Worm (Caenorhabditis elegans) whole organism, young adult: Measurements from ENCODE around the gene Y32F6A.5.

Experiments
- F33H1.4 ChIP-seq: fragments of 200-800 bp; sonication (Bioruptor generic); IDR thresholded peaks from 2 replicates; pipeline ENCODE4 v1.3.6; 2022; ENCODE audit warnings: missing genetic modification reagents, missing genetic modification characterization, missing compliant biosample characterization
- K11D2.4 ChIP-seq: fragments of 200-800 bp; sonication (Bioruptor generic); IDR thresholded peaks from 2 replicates; pipeline ENCODE4 v1.3.6; 2022; ENCODE audit warnings: missing genetic modification reagents, missing genetic modification characterization, missing compliant biosample characterization
- T07F8.4 ChIP-seq: sonication (generic microtip); optimal IDR thresholded peaks from 2 replicates; lab custom pipeline; 2016; ENCODE audit warnings: mild to moderate bottlenecking, missing genetic modification characterization, moderate library complexity, missing compliant biosample characterization
- Y67H2A.10 ChIP-seq: fragments of 200-800 bp; sonication (Bioruptor generic); conservative IDR thresholded peaks from 2 replicates; pipeline ENCODE4 v1.3.6; 2022; ENCODE audit warnings: missing genetic modification reagents, missing genetic modification characterization, missing compliant biosample characterization
- ZK185.1 ChIP-seq: sonication (generic microtip); optimal IDR thresholded peaks from 2 replicates; lab custom pipeline; 2016; ENCODE audit warnings: mild to moderate bottlenecking, missing genetic modification characterization, missing compliant biosample characterization; ENCODE audit not compliant: poor library complexity, severe bottlenecking
- cebp-2 ChIP-seq: fragments of 200-800 bp; sonication (Bioruptor generic); IDR thresholded peaks from 2 replicates; pipeline ENCODE4 v1.3.6; 2022; ENCODE audit warnings: missing genetic modification characterization, missing compliant biosample characterization
- ceh-58 ChIP-seq: fragments of 200-800 bp; sonication (Bioruptor generic); IDR thresholded peaks from 2 replicates; pipeline ENCODE4 v1.3.6; 2022; ENCODE audit warnings: missing genetic modification characterization, missing compliant biosample characterization
- dox-1 ChIP-seq: fragments of 200-800 bp; sonication (Bioruptor generic); IDR thresholded peaks from 2 replicates; pipeline ENCODE4 v1.3.6; 2022; ENCODE audit warnings: missing genetic modification reagents, missing genetic modification characterization, missing compliant biosample characterization
- dpff-1 ChIP-seq: sonication (generic microtip); optimal IDR thresholded peaks from 2 replicates; lab custom pipeline; 2017; ENCODE audit warnings: mild to moderate bottlenecking, missing genetic modification characterization, missing compliant biosample characterization
- ekl-4 ChIP-seq: fragments of 200-800 bp; sonication (Bioruptor generic); IDR thresholded peaks from 2 replicates; pipeline ENCODE4 v1.3.6; 2022; ENCODE audit warnings: missing genetic modification reagents, missing genetic modification characterization, missing compliant biosample characterization
- ets-4 ChIP-seq: fragments of 200-800 bp; sonication (Bioruptor generic); optimal IDR thresholded peaks from 2 replicates; lab custom pipeline; 2018; ENCODE audit warnings: mild to moderate bottlenecking, missing genetic modification characterization, missing compliant biosample characterization
- fkh-3 ChIP-seq: sonication (generic microtip); optimal IDR thresholded peaks from 2 replicates; lab custom pipeline; 2016; ENCODE audit warnings: mild to moderate bottlenecking, missing genetic modification characterization, missing compliant biosample characterization
- hlh-12 ChIP-seq: sonication (generic microtip); optimal IDR thresholded peaks from 2 replicates; lab custom pipeline; 2016; ENCODE audit warnings: missing genetic modification characterization, missing compliant biosample characterization
- hrde-1 ChIP-seq: sonication (generic microtip); optimal IDR thresholded peaks from 2 replicates; lab custom pipeline; 2016; ENCODE audit warnings: missing genetic modification characterization, mild to moderate bottlenecking, missing compliant biosample characterization, moderate library complexity, missing genotype, missing genetic modification reagents, borderline replicate concordance
- let-607 ChIP-seq, 2 experiments: fragments of 200-800 bp in 1 of 2; sonication (Bioruptor generic) in 1 of 2; sonication (generic microtip) in 1 of 2; optimal IDR thresholded peaks; 2 replicates each; lab custom pipeline; 2016 to 2018; ENCODE audit warnings: mild to moderate bottlenecking in 2 of 2, missing compliant biosample characterization in 2 of 2, missing genetic modification characterization in 2 of 2, moderate library complexity in 2 of 2, missing genotype in 1 of 2
- lin-26 ChIP-seq: fragments of 200-800 bp; sonication (Bioruptor generic); IDR thresholded peaks from 2 replicates; pipeline ENCODE4 v1.3.6; 2022; ENCODE audit warnings: missing genetic modification reagents, missing genetic modification characterization, missing compliant biosample characterization
- lir-1 ChIP-seq: fragments of 200-800 bp; sonication (Bioruptor generic); conservative IDR thresholded peaks from 2 replicates; pipeline ENCODE4 v1.3.6; 2022; ENCODE audit warnings: missing genetic modification reagents, missing genetic modification characterization, missing compliant biosample characterization
- lsl-1 ChIP-seq: fragments of 200-800 bp; sonication (Bioruptor generic); optimal IDR thresholded peaks from 2 replicates; lab custom pipeline; 2018; ENCODE audit warnings: mild to moderate bottlenecking, missing genetic modification characterization, moderate library complexity, missing compliant biosample characterization
- mel-28 ChIP-seq: sonication (generic microtip); optimal IDR thresholded peaks from 2 replicates; lab custom pipeline; 2016; ENCODE audit warnings: borderline replicate concordance, mild to moderate bottlenecking, missing genetic modification characterization, missing compliant biosample characterization
- mxl-1 ChIP-seq: sonication (generic microtip); optimal IDR thresholded peaks from 2 replicates; lab custom pipeline; 2016; ENCODE audit warnings: missing genetic modification characterization, missing compliant biosample characterization
- nhr-120 ChIP-seq: fragments of 200-800 bp; sonication (Bioruptor generic); IDR thresholded peaks from 2 replicates; pipeline ENCODE4 v1.3.6; 2022; ENCODE audit warnings: missing genetic modification characterization, missing compliant biosample characterization
- nhr-80 ChIP-seq: sonication (generic microtip); optimal IDR thresholded peaks from 2 replicates; lab custom pipeline; 2016; ENCODE audit warnings: missing genetic modification characterization, missing compliant biosample characterization
- sdz-38 ChIP-seq: sonication (generic microtip); optimal IDR thresholded peaks from 2 replicates; lab custom pipeline; 2016; ENCODE audit warnings: missing genotype, missing genetic modification characterization, missing compliant biosample characterization
- snpc-1.3 ChIP-seq: sonication (generic microtip); optimal IDR thresholded peaks from 2 replicates; lab custom pipeline; 2017; ENCODE audit warnings: missing genetic modification characterization, mild to moderate bottlenecking, missing compliant biosample characterization, antibody characterized with exemption, moderate library complexity, missing genotype, missing genetic modification reagents; ENCODE audit not compliant: insufficient read depth
- snpc-4 ChIP-seq, 5 experiments: fragments of 150-350 bp in 1 of 5; sonication (generic microtip) in 4 of 5; optimal IDR thresholded peaks; 2 replicates each; lab custom pipeline; 2014 to 2018; ENCODE audit warnings: missing genetic modification characterization in 5 of 5, missing biosample characterization in 3 of 5, antibody characterized with exemption in 2 of 5, mild to moderate bottlenecking in 2 of 5, missing compliant biosample characterization in 2 of 5, missing genotype in 2 of 5, moderate library complexity in 2 of 5, missing genetic modification reagents in 1 of 5
- tbp1 ChIP-seq: fragments of 200-800 bp; sonication (Bioruptor generic); optimal IDR thresholded peaks from 2 replicates; lab custom pipeline; 2018; ENCODE audit warnings: mild to moderate bottlenecking, missing genetic modification characterization, missing compliant biosample characterization
- unc-62 ChIP-seq: fragments of 150-350 bp; optimal IDR thresholded peaks from 2 replicates; lab custom pipeline; 2014; ENCODE audit warnings: missing biosample characterization, missing genetic modification reagents, missing genetic modification characterization
- xnd-1 ChIP-seq: sonication (generic microtip); optimal IDR thresholded peaks from 2 replicates; lab custom pipeline; 2016; ENCODE audit warnings: missing genotype, missing genetic modification reagents, missing genetic modification characterization, missing compliant biosample characterization
- zim-3 ChIP-seq: sonication (generic microtip); optimal IDR thresholded peaks from 2 replicates; lab custom pipeline; 2017; ENCODE audit warnings: mild to moderate bottlenecking, missing genetic modification characterization, moderate library complexity, missing compliant biosample characterization
- ztf-22 ChIP-seq: fragments of 200-800 bp; sonication (Bioruptor generic); optimal IDR thresholded peaks from 2 replicates; lab custom pipeline; 2018; ENCODE audit warnings: mild to moderate bottlenecking, missing genetic modification characterization, moderate library complexity, missing compliant biosample characterization
- ztf-25 ChIP-seq: fragments of 200-800 bp; sonication (Bioruptor generic); IDR thresholded peaks from 2 replicates; pipeline ENCODE4 v1.3.6; 2022; ENCODE audit warnings: missing genetic modification reagents, missing genetic modification characterization, missing compliant biosample characterization
- ztf-26 ChIP-seq: sonication (generic microtip); optimal IDR thresholded peaks from 2 replicates; lab custom pipeline; 2017; ENCODE audit warnings: missing genetic modification characterization, missing compliant biosample characterization

The Y32F6A.5 gene

DNA sequence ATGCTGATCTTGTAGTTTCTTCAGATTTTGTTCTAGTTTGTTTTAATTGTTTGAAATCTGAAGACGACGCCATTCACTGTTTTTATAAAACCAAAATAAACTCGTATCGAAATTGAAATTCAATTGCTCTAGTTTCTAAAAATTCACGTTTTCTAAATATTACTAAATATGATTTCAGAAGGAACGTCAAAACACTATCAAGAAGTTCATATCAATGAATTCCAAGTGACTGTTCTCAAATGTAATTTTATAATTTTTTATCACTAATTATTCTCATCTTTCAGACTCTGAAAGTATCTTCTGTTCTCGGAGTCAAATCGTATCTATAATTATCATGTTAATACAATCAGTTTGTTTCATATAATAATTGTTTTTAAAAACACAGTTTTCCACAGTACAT, 12.7 kb downstream of the Y32F6A.5 start, which contains the start of gene snf-10:
Gene snf-10, minus strand, starts transcription at position 101 of the 400 bp plus-strand sequence.
- TF ChIP-seq tbp1: no peak
- no peak for TF ChIP-seq ceh-58 (GFP tag; lab: Robert Waterston, UW)
- no peak for TF ChIP-seq hlh-12 (tag; lab: Kevin White, UChicago)
- no peak for TF ChIP-seq fkh-3
- no peak for TF ChIP-seq ztf-22 (GFP tag; lab: Kevin White, UChicago)
- TF ChIP-seq mxl-1 (tag; lab: Kevin White, UChicago): no peak
- TF ChIP-seq Y67H2A.10 (GFP tag; lab: Robert Waterston, UW): no peak
- no peak for TF ChIP-seq ztf-25 (GFP tag; lab: Robert Waterston, UW)
- TF ChIP-seq hrde-1 (tag; lab: Kevin White, UChicago): no peak
- no peak for TF ChIP-seq snpc-1.3 (tag; lab: Kevin White, UChicago)
- no peak for TF ChIP-seq lin-26 (GFP tag; lab: Robert Waterston, UW)
- TF ChIP-seq mel-28 (tag; lab: Kevin White, UChicago): no peak
- TF ChIP-seq lir-1: no peak

DNA sequence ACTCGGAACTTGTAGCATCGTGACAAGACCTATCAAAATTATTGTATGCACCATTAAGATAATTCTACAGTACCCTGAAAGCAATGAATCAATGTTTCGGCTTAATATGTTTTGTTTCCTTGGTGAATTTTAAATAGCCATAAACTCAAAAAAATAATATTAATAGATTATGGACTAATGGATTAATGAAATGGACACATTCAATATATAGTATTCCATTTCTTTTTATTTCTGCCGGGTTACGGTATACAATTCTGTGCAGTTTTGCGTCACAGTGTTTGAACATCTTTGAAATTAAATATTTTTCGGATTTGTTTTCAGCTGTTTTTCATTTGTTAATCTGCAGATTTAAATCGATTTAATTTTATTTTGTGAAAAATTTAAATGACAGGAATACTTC, 16.8 kb downstream of the Y32F6A.5 start, which contains the start of gene set-22:
Gene set-22, plus strand, starts transcription at position 301 of the 400 bp plus-strand sequence.
- no peak for TF ChIP-seq cebp-2 (GFP tag; lab: Robert Waterston, UW)
- no peak for TF ChIP-seq K11D2.4 (GFP tag; lab: Robert Waterston, UW)
- peak; percentile 81 for TF ChIP-seq lsl-1 (GFP tag; lab: Kevin White, UChicago)
- peak; percentile 18; the same call in 1 of the 2 replicates for TF ChIP-seq F33H1.4 (GFP tag; lab: Robert Waterston, UW)
- TF ChIP-seq snpc-4 (GFP tag; optimal IDR thresholded peaks at IDR 0.05; lab: Kevin White, UChicago): no peak
- TF ChIP-seq snpc-4 (tag; optimal IDR thresholded peaks at IDR 0.05; lab: Kevin White, UChicago): no peak
- no peak for TF ChIP-seq sdz-38
- TF ChIP-seq ekl-4 (GFP tag; lab: Robert Waterston, UW): no peak
- TF ChIP-seq, all 124 proteins: peak for 2

DNA sequence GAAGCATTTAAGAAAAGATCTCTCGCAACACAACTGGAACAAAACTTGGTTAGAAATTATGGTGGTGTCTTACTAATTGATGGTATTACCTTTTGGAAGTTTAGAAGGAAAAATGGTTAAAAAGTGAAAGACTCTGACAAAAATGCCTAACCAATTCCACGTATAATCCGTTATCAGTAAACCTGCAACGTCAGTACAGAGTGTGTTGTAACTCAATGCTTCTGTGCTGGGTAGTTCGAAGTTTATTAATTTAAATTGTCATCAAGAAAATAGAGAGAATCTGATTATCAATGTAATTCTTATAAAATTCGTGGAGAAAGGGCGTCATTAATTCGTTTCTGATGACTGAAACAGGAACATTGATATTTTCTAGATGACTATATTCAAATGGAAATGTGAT, 18.2 kb downstream of the Y32F6A.5 start:
- TF ChIP-seq xnd-1 (no peak), unc-62 (no peak), ceh-58 (GFP tag; lab: Robert Waterston, UW) (no peak), ZK185.1 (tag; lab: Kevin White, UChicago) (no peak), nhr-120 (GFP tag; lab: Robert Waterston, UW) (no peak), dpff-1 (tag; lab: Kevin White, UChicago) (no peak), let-607 (tag; optimal IDR thresholded peaks at IDR 0.05; lab: Kevin White, UChicago) (peak in 1 of 2 experiments; percentile 35), nhr-80 (tag; lab: Kevin White, UChicago) (peak; percentile 44), ztf-26 (tag; lab: Kevin White, UChicago) (no peak)

- TF ChIP-seq T07F8.4 (tag; lab: Kevin White, UChicago) (no peak), nhr-80 (tag; lab: Kevin White, UChicago) (peak; percentile 47)
- TF ChIP-seq, all 124 proteins: peak for 1
Measured at ce11 chrV:10433721-10434120, 19.7 kb downstream of the Y32F6A.5 start, which contains the start of gene Y32F6A.4. TSS of gene Y32F6A.4 (minus strand) at chrV:10434067.

DNA sequence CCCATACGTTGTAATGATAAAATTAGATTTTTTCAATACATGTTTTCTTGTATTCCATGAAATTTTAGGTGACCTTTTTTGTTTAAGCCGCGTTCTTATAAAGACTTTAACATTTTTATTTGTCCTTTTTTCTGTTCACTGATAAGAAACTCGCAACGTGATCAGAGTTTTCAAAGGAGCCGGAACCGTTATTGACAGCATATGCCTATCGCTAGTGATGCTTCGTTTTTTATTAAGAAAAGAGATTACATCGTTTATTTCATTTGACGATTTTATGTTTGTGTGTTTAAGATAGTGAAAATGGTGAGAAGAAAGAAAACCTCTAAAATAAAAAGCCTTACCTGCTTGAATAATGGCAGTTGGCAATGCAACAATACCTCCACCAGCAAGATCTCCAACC, 20.8 kb downstream of the Y32F6A.5 start:
- TF ChIP-seq zim-3 (tag; lab: Kevin White, UChicago): no peak
- TF ChIP-seq dox-1 (GFP tag; lab: Robert Waterston, UW): peak; percentile 32; the same call in 1 of the 2 replicates
- peak; percentile 87 for TF ChIP-seq nhr-80 (tag; lab: Kevin White, UChicago)
- peak; percentile 82 for TF ChIP-seq ets-4 (GFP tag; lab: Kevin White, UChicago)
- TF ChIP-seq, all 124 proteins: peak for 3
